Fruit fly (Drosophila melanogaster): ENCODE data around the gene CG9743.

Gene CG9743

DNA sequence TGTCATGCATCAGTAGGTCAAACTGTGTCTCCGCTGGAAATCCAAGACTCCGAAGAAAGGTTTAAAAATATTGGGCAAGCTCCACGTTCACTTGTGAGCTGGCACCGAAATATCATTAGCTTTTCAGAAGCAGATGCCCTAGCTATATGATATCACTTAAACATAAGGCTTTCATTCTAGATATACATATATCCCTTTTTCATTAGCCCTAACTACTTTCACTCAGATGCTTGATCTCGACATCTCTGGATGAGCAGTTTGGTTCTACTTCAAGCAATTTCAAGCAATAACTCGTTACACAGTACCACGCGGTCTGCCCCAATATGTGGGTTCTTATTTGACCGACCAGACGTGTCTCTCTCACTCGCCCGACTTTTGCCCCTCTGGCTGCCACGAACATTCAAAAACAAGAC is 11.3 kb downstream of the CG9743 start (continued):
- TF ChIP-seq Xrp1 (GFP tag; IDR thresholded peaks at IDR 0.05) (no peak), kah (GFP tag; optimal IDR thresholded peaks at IDR 0.05) (no peak), CG14667 (GFP tag; IDR thresholded peaks at IDR 0.05) (no peak), ham (GFP tag; IDR thresholded peaks at IDR 0.05) (no peak), CG10147 (GFP tag; optimal IDR thresholded peaks at IDR 0.05) (no peak), hkb (optimal IDR thresholded peaks at IDR 0.05) (no peak), hkb (GFP tag; IDR thresholded peaks at IDR 0.05) (no peak), Doc2 (GFP tag; IDR thresholded peaks at IDR 0.05) (no peak), gcm2 (GFP tag; optimal IDR thresholded peaks at IDR 0.05) (no peak), CG3995 (GFP tag; optimal IDR thresholded peaks at IDR 0.05) (no peak), Ssrp (tag; optimal IDR thresholded peaks at IDR 0.05) (peak; percentile 48), CG8478 (optimal IDR thresholded peaks at IDR 0.05) (no peak), fd64A (GFP tag; optimal IDR thresholded peaks at IDR 0.05) (no peak), Myb (GFP tag; optimal IDR thresholded peaks at IDR 0.05) (peak; percentile 18), cg (GFP tag; optimal IDR thresholded peaks at IDR 0.05) (no peak), NfI (GFP tag; optimal IDR thresholded peaks at IDR 0.05) (peak; percentile 24), CG9817 (tag; optimal IDR thresholded peaks at IDR 0.05) (no peak), CG1529 (GFP tag; optimal IDR thresholded peaks at IDR 0.05) (peak; percentile 40), TFAM (GFP tag; optimal IDR thresholded peaks at IDR 0.05) (no peak), CG2129 (GFP tag; IDR thresholded peaks at IDR 0.05; ENCODE audit: partially characterized antibody) (no peak), E2f1 (GFP tag; IDR thresholded peaks at IDR 0.05) (peak; percentile 16; the same call in 1 of the 2 replicates), CG31224 (GFP tag; IDR thresholded peaks at IDR 0.05) (0 out of 2 replicates have a peak, but pooled peaks have one; percentile 36), run (tag; optimal IDR thresholded peaks at IDR 0.05) (no peak), tgo (GFP tag; IDR thresholded peaks at IDR 0.05) (no peak; the same call in 2 of the 3 replicates), ATbp (GFP tag; optimal IDR thresholded peaks at IDR 0.05) (no peak), CG17385 (GFP tag; optimal IDR thresholded peaks at IDR 0.05) (peak; percentile 51), CG18764 (GFP tag; optimal IDR thresholded peaks at IDR 0.05) (no peak), CG10462 (GFP tag; optimal IDR thresholded peaks at IDR 0.05) (peak; percentile 12), Hand (GFP tag; optimal IDR thresholded peaks at IDR 0.05) (no peak), CG13287 (GFP tag; IDR thresholded peaks at IDR 0.05; ENCODE audit: partially characterized antibody) (no peak), Antp (GFP tag; optimal IDR thresholded peaks at IDR 0.05) (peak; percentile 57), CG8281 (tag; optimal IDR thresholded peaks at IDR 0.05) (no peak), Vsx1 (GFP tag; optimal IDR thresholded peaks at IDR 0.05) (no peak), stc (GFP tag; IDR thresholded peaks at IDR 0.05) (no peak), CG16813 (GFP tag; IDR thresholded peaks at IDR 0.05; ENCODE audit: partially characterized antibody) (no peak), kay (GFP tag; optimal IDR thresholded peaks at IDR 0.05) (peak; percentile 9), dysf (GFP tag; IDR thresholded peaks at IDR 0.05) (peak; percentile 70), CG15601 (tag; optimal IDR thresholded peaks at IDR 0.05) (peak; percentile 26), CG16815 (GFP tag; optimal IDR thresholded peaks at IDR 0.05) (peak; percentile 30), CG17361 (GFP tag; IDR thresholded peaks at IDR 0.05) (peak; percentile 83), CG18262 (tag; optimal IDR thresholded peaks at IDR 0.05) (peak; percentile 58), btn (GFP tag; optimal IDR thresholded peaks at IDR 0.05) (no peak), CG1603 (tag; optimal IDR thresholded peaks at IDR 0.05) (peak; percentile 34), chn (GFP tag; optimal IDR thresholded peaks at IDR 0.05) (peak; percentile 25), hth (optimal IDR thresholded peaks at IDR 0.05) (no peak), CG14441 (GFP tag; IDR thresholded peaks at IDR 0.05) (peak; percentile 31; the same call in 1 of the 2 replicates), onecut (GFP tag; IDR thresholded peaks at IDR 0.05) (no peak), pnt (GFP tag; optimal IDR thresholded peaks at IDR 0.05) (peak; percentile 58), PHDP (tag; optimal IDR thresholded peaks at IDR 0.05) (peak; percentile 23), Dp (GFP tag; optimal IDR thresholded peaks at IDR 0.05) (no peak), Sox100B (GFP tag; optimal IDR thresholded peaks at IDR 0.05) (peak; percentile 34), CG6683 (GFP tag; optimal IDR thresholded peaks at IDR 0.05) (no peak)

Data from whole organism, embryonic.